Worm (Caenorhabditis elegans): ENCODE results near the gene F28H7.8.

Gene F28H7.8

ce11 chrV:10721912-10722426, 36.8 kb upstream of the F28H7.8 start (continued):
- peak; percentile 8 for TF ChIP-seq crh-2 (tag; optimal IDR thresholded peaks at IDR 0.05)
- no peak for TF ChIP-seq ztf-1 (GFP tag; conservative IDR thresholded peaks at IDR 0.05)
- TF ChIP-seq lin-39 (tag; optimal IDR thresholded peaks at IDR 0.05), result no peak
- no peak for TF ChIP-seq snpc-4 (tag; optimal IDR thresholded peaks at IDR 0.05)
- TF ChIP-seq lsy-2 (tag; optimal IDR thresholded peaks at IDR 0.05), result peak in 1 of 2 experiments; percentile 52
- TF ChIP-seq ztf-11 (tag; optimal IDR thresholded peaks at IDR 0.05), result no peak
- TF ChIP-seq dmd-4 (tag; optimal IDR thresholded peaks at IDR 0.05), result no peak
- TF ChIP-seq nhr-10 (tag; optimal IDR thresholded peaks at IDR 0.05), result no peak
- peak; percentile 32 for TF ChIP-seq unc-55 (GFP tag; optimal IDR thresholded peaks at IDR 0.05)
- peak; percentile 56 for TF ChIP-seq zag-1 (tag; optimal IDR thresholded peaks at IDR 0.05)
- no peak for TF ChIP-seq unc-62 (GFP tag; optimal IDR thresholded peaks at IDR 0.05)
- no peak for TF ChIP-seq aly-2 (tag; optimal IDR thresholded peaks at IDR 0.05)

DNA sequence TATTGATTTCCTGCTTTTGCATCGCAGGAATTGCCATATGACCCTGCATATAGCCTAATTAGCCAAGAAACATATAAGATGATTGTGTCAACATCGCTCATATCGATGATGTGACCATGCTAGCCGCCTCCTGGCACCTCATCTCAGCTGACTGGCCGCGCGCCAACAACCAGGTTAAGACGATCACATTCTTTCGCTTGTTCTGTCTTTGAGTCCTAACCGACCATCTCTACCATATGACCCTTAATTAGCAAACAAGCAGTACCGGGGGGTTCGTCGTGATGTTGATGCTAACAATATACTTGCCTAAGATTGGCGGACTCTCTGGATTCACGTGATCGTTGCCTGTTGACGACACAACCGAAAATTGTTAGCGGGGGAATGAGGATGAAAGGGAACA, 36.2 kb upstream of the F28H7.8 start:
- TF ChIP-seq nhr-23 (tag; optimal IDR thresholded peaks at IDR 0.05) (no peak), ceh-82 (tag; optimal IDR thresholded peaks at IDR 0.05) (no peak), sma-9 (GFP tag; optimal IDR thresholded peaks at IDR 0.05) (peak; percentile 40), sma-9 (tag; optimal IDR thresholded peaks at IDR 0.05) (no peak), nhr-25 (tag; optimal IDR thresholded peaks at IDR 0.05) (peak; percentile 59), sem-4 (tag; optimal IDR thresholded peaks at IDR 0.05) (no peak), gmeb-1 (tag; optimal IDR thresholded peaks at IDR 0.05) (no peak), nhr-129 (tag; optimal IDR thresholded peaks at IDR 0.05) (peak; percentile 42)

DNA sequence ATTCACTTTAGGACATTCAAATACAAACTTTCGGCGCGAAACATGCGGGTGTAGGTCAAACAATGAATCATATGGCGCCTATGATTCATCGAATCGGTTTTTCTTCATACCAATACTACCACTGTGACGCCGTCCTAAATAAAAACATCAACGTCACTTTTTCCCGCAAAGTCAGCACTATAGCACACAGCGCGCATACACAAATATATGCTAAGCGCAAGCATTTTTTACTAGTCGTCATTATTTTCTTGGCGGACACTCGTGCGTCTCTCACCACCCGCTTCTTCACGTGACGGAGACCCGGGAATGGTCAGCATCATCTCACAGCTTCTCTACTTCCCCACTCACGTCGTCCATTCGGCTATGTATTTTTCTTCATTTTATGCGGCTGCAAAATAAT, 35.6 kb upstream of the F28H7.8 start:
- TF ChIP-seq lin-39 (tag; optimal IDR thresholded peaks at IDR 0.05) (no peak), ZK546.5 (tag; optimal IDR thresholded peaks at IDR 0.05) (no peak), ztf-4 (tag; optimal IDR thresholded peaks at IDR 0.05) (no peak), nhr-10 (tag; optimal IDR thresholded peaks at IDR 0.05) (no peak), unc-55 (GFP tag; optimal IDR thresholded peaks at IDR 0.05) (peak; percentile 37), crh-2 (tag; optimal IDR thresholded peaks at IDR 0.05) (peak; percentile 20), nhr-12 (tag; optimal IDR thresholded peaks at IDR 0.05) (no peak), elt-1 (tag; optimal IDR thresholded peaks at IDR 0.05) (no peak), sem-4 (tag; optimal IDR thresholded peaks at IDR 0.05) (no peak), nhr-23 (tag; optimal IDR thresholded peaks at IDR 0.05) (no peak), ztf-1 (GFP tag; conservative IDR thresholded peaks at IDR 0.05) (no peak), F13H6.1 (tag; optimal IDR thresholded peaks at IDR 0.05) (peak; percentile 2), egl-27 (tag; optimal IDR thresholded peaks at IDR 0.05) (no peak), nhr-25 (tag; optimal IDR thresholded peaks at IDR 0.05) (no peak), Y55F3AM.14 (GFP tag; optimal IDR thresholded peaks at IDR 0.05) (no peak), lin-13 (GFP tag; optimal IDR thresholded peaks at IDR 0.05) (no peak), mab-5 (tag; optimal IDR thresholded peaks at IDR 0.05) (no peak), nhr-237 (tag; optimal IDR thresholded peaks at IDR 0.05) (no peak), lin-11 (tag; optimal IDR thresholded peaks at IDR 0.05) (peak; percentile 9), skn-1 (tag; optimal IDR thresholded peaks at IDR 0.05) (no peak), sma-3 (GFP tag; optimal IDR thresholded peaks at IDR 0.05) (no peak), snpc-4 (tag; optimal IDR thresholded peaks at IDR 0.05) (no peak), peb-1 (tag; optimal IDR thresholded peaks at IDR 0.05) (no peak), dmd-4 (tag; optimal IDR thresholded peaks at IDR 0.05) (no peak), nhr-11 (tag; optimal IDR thresholded peaks at IDR 0.05) (no peak), ceh-16 (tag; optimal IDR thresholded peaks at IDR 0.05) (no peak), aly-2 (tag; optimal IDR thresholded peaks at IDR 0.05) (no peak), unc-62 (GFP tag; optimal IDR thresholded peaks at IDR 0.05) (no peak), sma-9 (GFP tag; optimal IDR thresholded peaks at IDR 0.05) (peak; percentile 58), sma-9 (tag; optimal IDR thresholded peaks at IDR 0.05) (no peak), unc-39 (tag; optimal IDR thresholded peaks at IDR 0.05) (no peak), mdl-1 (tag; optimal IDR thresholded peaks at IDR 0.05) (peak; percentile 14 to 19), lsy-2 (tag; optimal IDR thresholded peaks at IDR 0.05) (peak in 1 of 2 experiments; percentile 30), C34F6.9 (tag; optimal IDR thresholded peaks at IDR 0.05) (peak; percentile 24), nhr-129 (tag; optimal IDR thresholded peaks at IDR 0.05) (no peak), ztf-11 (tag; optimal IDR thresholded peaks at IDR 0.05) (no peak), mbf-1 (tag; optimal IDR thresholded peaks at IDR 0.05) (no peak)

All from whole organism, L2 larva.